Fruit fly (Drosophila melanogaster) whole organism, embryonic: Measurements from ENCODE around the gene CG34331.
A peak's percentile ranks its signal among the peaks of the same experiment; 100 is the strongest.

ENCODE experiments used
- Adf1 ChIP-seq: fragments of 200-800 bp; sonication (Bioruptor generic); IDR thresholded peaks from 2 replicates; pipeline ENCODE4 v1.3.6; 2022; ENCODE audit warnings: missing biosample characterization, missing genetic modification characterization
- Aef1 ChIP-seq: fragments of 200-800 bp; sonication (Bioruptor generic); IDR thresholded peaks from 3 replicates; pipeline ENCODE4 v1.3.6; 2022; ENCODE audit warnings: missing biosample characterization, missing genetic modification characterization
- Atf-2 ChIP-seq: fragments of 200-800 bp; sonication (Bioruptor generic); optimal IDR thresholded peaks from 2 replicates; lab custom pipeline; 2016; ENCODE audit warnings: missing biosample characterization, missing genetic modification characterization
- C15 ChIP-seq: fragments of 200-800 bp; sonication (Bioruptor generic); IDR thresholded peaks from 3 replicates; pipeline ENCODE4 v1.3.6; 2022; ENCODE audit warnings: missing biosample characterization, missing genetic modification characterization
- CG10321 ChIP-seq: fragments of 200-800 bp; sonication (Bioruptor generic); IDR thresholded peaks from 2 replicates; pipeline ENCODE4 v1.3.6; 2022; ENCODE audit warnings: missing biosample characterization, missing genetic modification characterization
- CG13424 ChIP-seq: fragments of 200-800 bp; sonication (Bioruptor generic); optimal IDR thresholded peaks from 2 replicates; lab custom pipeline; 2019; ENCODE audit warnings: missing biosample characterization, mild to moderate bottlenecking, missing genetic modification characterization, moderate library complexity
- CG14860 ChIP-seq: fragments of 200-800 bp; sonication (Bioruptor generic); IDR thresholded peaks from 3 replicates; pipeline ENCODE4 v1.3.6; 2022; ENCODE audit warnings: missing biosample characterization, missing genetic modification characterization; ENCODE audit not compliant: partially characterized antibody
- CG15269 ChIP-seq: fragments of 200-800 bp; sonication (Bioruptor generic); optimal IDR thresholded peaks from 2 replicates; lab custom pipeline; 2018; ENCODE audit warnings: missing biosample characterization, mild to moderate bottlenecking, missing genetic modification characterization, moderate library complexity
- CG17385 ChIP-seq: fragments of 200-800 bp; sonication (Bioruptor generic); optimal IDR thresholded peaks from 3 replicates; lab custom pipeline; 2018; ENCODE audit warnings: missing biosample characterization, mild to moderate bottlenecking, missing genetic modification characterization
- CG17912 ChIP-seq: fragments of 200-800 bp; sonication (Bioruptor generic); optimal IDR thresholded peaks from 2 replicates; lab custom pipeline; 2018; ENCODE audit warnings: missing biosample characterization, mild to moderate bottlenecking, missing genetic modification characterization
- CG1832 ChIP-seq: fragments of 200-800 bp; sonication (Bioruptor generic); optimal IDR thresholded peaks from 2 replicates; lab custom pipeline; 2017; ENCODE audit warnings: missing biosample characterization, mild to moderate bottlenecking, missing genetic modification characterization, inconsistent platforms
- CG33557 ChIP-seq: fragments of 200-800 bp; sonication (Bioruptor generic); optimal IDR thresholded peaks from 2 replicates; lab custom pipeline; 2019; ENCODE audit warnings: missing biosample characterization, mild to moderate bottlenecking, missing genetic modification characterization, moderate library complexity
- CG34376 ChIP-seq: fragments of 200-800 bp; sonication (Bioruptor generic); optimal IDR thresholded peaks from 2 replicates; lab custom pipeline; 2018; ENCODE audit warnings: missing biosample characterization, mild to moderate bottlenecking, missing genetic modification characterization
- CG34422 ChIP-seq: fragments of 200-800 bp; sonication (Bioruptor generic); IDR thresholded peaks from 3 replicates; pipeline ENCODE4 v1.3.6; 2022; ENCODE audit warnings: missing biosample characterization, missing genetic modification characterization
- CG3838 ChIP-seq: fragments of 200-800 bp; sonication (Bioruptor generic); optimal IDR thresholded peaks from 3 replicates; lab custom pipeline; 2016; ENCODE audit warnings: missing biosample characterization, missing genetic modification characterization
- CG4360 ChIP-seq: fragments of 200-800 bp; sonication (Bioruptor generic); IDR thresholded peaks from 2 replicates; pipeline ENCODE4 v1.3.6; 2022; ENCODE audit warnings: missing biosample characterization, missing genetic modification characterization
- CG4854 ChIP-seq: fragments of 200-800 bp; sonication (Bioruptor generic); optimal IDR thresholded peaks from 2 replicates; lab custom pipeline; 2016; ENCODE audit warnings: missing biosample characterization, missing genetic modification characterization, inconsistent platforms
- CG8478 ChIP-seq: fragments of >200 bp; optimal IDR thresholded peaks from 2 replicates; lab custom pipeline; 2018
- Dip3 ChIP-seq: fragments of 200-800 bp; sonication (Bioruptor generic); optimal IDR thresholded peaks from 3 replicates; lab custom pipeline; 2016; ENCODE audit warnings: missing biosample characterization, missing genetic modification characterization
- Drgx ChIP-seq: fragments of 200-800 bp; sonication (Bioruptor generic); IDR thresholded peaks from 2 replicates; pipeline ENCODE4 v1.3.6; 2022; ENCODE audit warnings: missing biosample characterization, missing genetic modification characterization
- GATAe ChIP-seq: fragments of 200-800 bp; sonication (Bioruptor generic); conservative IDR thresholded peaks from 2 replicates; pipeline ENCODE4 v1.3.6; 2022; ENCODE audit warnings: missing biosample characterization, missing genetic modification characterization
- Hr39 ChIP-seq: fragments of >200 bp; optimal IDR thresholded peaks from 2 replicates; lab custom pipeline; 2017
- MBD-R2 ChIP-seq: fragments of 200-800 bp; sonication (Bioruptor generic); IDR thresholded peaks from 2 replicates; pipeline ENCODE4 v1.3.6; 2022; ENCODE audit warnings: missing biosample characterization, missing genetic modification characterization
- Med ChIP-seq: fragments of 200-800 bp; sonication (Bioruptor generic); peaks from one replicate; lab custom pipeline; 2016; ENCODE audit warnings: missing biosample characterization, missing genetic modification characterization, mild to moderate bottlenecking, inconsistent platforms, moderate library complexity
- Oli ChIP-seq: fragments of 200-800 bp; sonication (Bioruptor generic); optimal IDR thresholded peaks from 2 replicates; lab custom pipeline; 2018; ENCODE audit warnings: missing biosample characterization, mild to moderate bottlenecking, missing genetic modification characterization, moderate library complexity
- Pdp1 ChIP-seq, 2 experiments: fragments of 200-800 bp; sonication (Bioruptor generic); optimal IDR thresholded peaks; 3 replicates each; lab custom pipeline; 2016; ENCODE audit warnings: missing biosample characterization in 2 of 2, missing genetic modification characterization in 2 of 2, mild to moderate bottlenecking in 1 of 2, moderate library complexity in 1 of 2
- Stat92E ChIP-seq, 3 experiments: fragments of >200 bp in 2 of 3; fragments of 200-800 bp in 1 of 3; sonication (Bioruptor generic) in 1 of 3; optimal IDR thresholded peaks; 2 replicates each; lab custom pipeline; 2017 to 2019; ENCODE audit warnings: missing biosample characterization in 3 of 3, missing genetic modification characterization in 3 of 3, mild to moderate bottlenecking in 1 of 3, moderate library complexity in 1 of 3
- Trl ChIP-seq, 3 experiments: fragments of >200 bp in 2 of 3; fragments of 200-800 bp in 1 of 3; sonication (Bioruptor generic) in 1 of 3; optimal IDR thresholded peaks; 2 replicates in 1 of 3; 3 replicates in 2 of 3; lab custom pipeline; 2016 to 2017; ENCODE audit warnings: missing biosample characterization in 1 of 3, missing genetic modification characterization in 1 of 3
- Vsx1 ChIP-seq: fragments of 200-800 bp; sonication (Bioruptor generic); optimal IDR thresholded peaks from 2 replicates; lab custom pipeline; 2017; ENCODE audit warnings: missing biosample characterization, mild to moderate bottlenecking, missing genetic modification characterization, missing genetic modification reagents
- chinmo ChIP-seq: fragments of 200-800 bp; sonication (Bioruptor generic); IDR thresholded peaks from 4 replicates; pipeline ENCODE4 v1.3.6; 2022; ENCODE audit warnings: missing biosample characterization, missing genetic modification characterization; ENCODE audit not compliant: partially characterized antibody
- chm ChIP-seq: fragments of 200-800 bp; sonication (Bioruptor generic); IDR thresholded peaks from 2 replicates; pipeline ENCODE4 v1.3.6; 2022; ENCODE audit warnings: missing biosample characterization, missing genetic modification characterization
- da ChIP-seq: fragments of 200-800 bp; sonication (Bioruptor generic); optimal IDR thresholded peaks from 2 replicates; lab custom pipeline; 2016; ENCODE audit warnings: missing biosample characterization, missing genetic modification characterization
- dm ChIP-seq: fragments of 200-800 bp; sonication (Bioruptor generic); optimal IDR thresholded peaks from 3 replicates; lab custom pipeline; 2016; ENCODE audit warnings: missing biosample characterization, missing genetic modification characterization
- en ChIP-seq: fragments of 200-800 bp; sonication (Bioruptor generic); optimal IDR thresholded peaks from 2 replicates; lab custom pipeline; 2016; ENCODE audit warnings: missing biosample characterization, missing genetic modification characterization
- exex ChIP-seq: fragments of 200-800 bp; sonication (Bioruptor generic); optimal IDR thresholded peaks from 4 replicates; lab custom pipeline; 2018; ENCODE audit warnings: missing biosample characterization, mild to moderate bottlenecking, missing genetic modification characterization, moderate library complexity
- fu2 ChIP-seq: fragments of 200-800 bp; sonication (Bioruptor generic); optimal IDR thresholded peaks from 2 replicates; lab custom pipeline; 2016; ENCODE audit warnings: missing biosample characterization, missing genetic modification characterization
- grn ChIP-seq: fragments of 200-800 bp; sonication (Bioruptor generic); optimal IDR thresholded peaks from 3 replicates; lab custom pipeline; 2017; ENCODE audit warnings: missing biosample characterization, missing genetic modification characterization
- ind ChIP-seq: fragments of 200-800 bp; sonication (Bioruptor generic); optimal IDR thresholded peaks from 3 replicates; lab custom pipeline; 2016; ENCODE audit warnings: missing biosample characterization, missing genetic modification characterization
- insv ChIP-seq, 2 experiments: fragments of 200-800 bp; sonication (Bioruptor generic); optimal IDR thresholded peaks; 3 replicates each; lab custom pipeline; 2016 to 2018; ENCODE audit warnings: missing biosample characterization in 2 of 2, missing genetic modification characterization in 2 of 2
- lbe ChIP-seq: fragments of 200-800 bp; sonication (Bioruptor generic); optimal IDR thresholded peaks from 2 replicates; lab custom pipeline; 2016; ENCODE audit warnings: missing biosample characterization, mild to moderate bottlenecking, missing genetic modification characterization
- mirr ChIP-seq: fragments of 200-800 bp; sonication (Bioruptor generic); optimal IDR thresholded peaks from 3 replicates; lab custom pipeline; 2018; ENCODE audit warnings: missing biosample characterization, mild to moderate bottlenecking, missing genetic modification characterization
- nerfin-2 ChIP-seq: fragments of 200-800 bp; sonication (Bioruptor generic); IDR thresholded peaks from 2 replicates; pipeline ENCODE4 v1.3.6; 2022; ENCODE audit warnings: missing biosample characterization, missing genetic modification characterization; ENCODE audit not compliant: partially characterized antibody
- nom ChIP-seq: fragments of 200-800 bp; sonication (Bioruptor generic); optimal IDR thresholded peaks from 2 replicates; lab custom pipeline; 2017; ENCODE audit warnings: missing biosample characterization, missing genetic modification characterization, mild to moderate bottlenecking, moderate library complexity, missing genetic modification reagents
- oc ChIP-seq: fragments of 200-800 bp; sonication (Bioruptor generic); optimal IDR thresholded peaks from 2 replicates; lab custom pipeline; 2018; ENCODE audit warnings: missing biosample characterization, mild to moderate bottlenecking, missing genetic modification characterization, moderate library complexity
- org-1 ChIP-seq: fragments of 200-800 bp; sonication (Bioruptor generic); optimal IDR thresholded peaks from 2 replicates; lab custom pipeline; 2017; ENCODE audit warnings: missing biosample characterization, missing genetic modification characterization
- prd ChIP-seq, 3 experiments: fragments of >200 bp in 2 of 3; fragments of 200-800 bp in 1 of 3; sonication (Bioruptor generic) in 1 of 3; optimal IDR thresholded peaks in 2 of 3; IDR thresholded peaks in 1 of 3; 2 replicates in 2 of 3; 3 replicates in 1 of 3; pipeline versions ENCODE4 v1.3.6 to Lab custom; 2017 to 2022; ENCODE audit warnings: missing biosample characterization in 1 of 3, missing genetic modification characterization in 1 of 3
- sd ChIP-seq: fragments of 200-800 bp; sonication (Bioruptor generic); optimal IDR thresholded peaks from 3 replicates; lab custom pipeline; 2018; ENCODE audit warnings: missing biosample characterization, mild to moderate bottlenecking, missing genetic modification characterization, moderate library complexity
- trem ChIP-seq: fragments of 200-800 bp; optimal IDR thresholded peaks from 3 replicates; lab custom pipeline; 2019; ENCODE audit warnings: missing biosample characterization, mild to moderate bottlenecking, missing genetic modification characterization, moderate library complexity
- twi ChIP-seq: fragments of 200-800 bp; optimal IDR thresholded peaks from 2 replicates; lab custom pipeline; 2019; ENCODE audit warnings: missing biosample characterization, mild to moderate bottlenecking, missing genetic modification characterization, moderate library complexity
- yki ChIP-seq: fragments of >200 bp; optimal IDR thresholded peaks from 3 replicates; lab custom pipeline; 2018
- zen2 ChIP-seq: fragments of 200-800 bp; sonication (Bioruptor generic); IDR thresholded peaks from 3 replicates; pipeline ENCODE4 v1.3.6; 2022; ENCODE audit warnings: missing biosample characterization, missing genetic modification characterization; ENCODE audit not compliant: partially characterized antibody

The CG34331 gene

DNA sequence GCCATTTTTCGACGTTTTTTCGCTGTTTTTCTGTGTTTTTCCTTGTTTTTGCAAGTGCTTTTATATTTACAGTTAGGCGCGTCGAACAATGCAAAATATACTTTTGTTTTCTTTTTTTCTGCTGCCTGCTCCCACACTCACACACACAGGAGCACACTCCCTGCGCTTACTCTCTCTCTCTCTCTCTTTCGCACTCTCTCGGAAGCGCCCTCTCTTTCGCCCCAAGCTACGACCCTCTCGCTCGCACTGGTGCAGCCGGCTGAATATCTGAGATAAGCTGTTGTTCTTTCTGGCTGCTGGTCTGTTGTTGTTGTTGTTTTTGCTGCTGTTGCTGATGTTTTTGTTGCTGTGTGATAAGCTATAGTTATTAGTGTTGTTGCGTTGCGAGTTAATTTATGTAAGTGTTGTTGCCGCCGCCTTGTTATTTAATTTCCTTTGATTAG, 36.7 kb downstream of the CG34331 start:
- peak; percentile 71 for TF ChIP-seq CG10321 (GFP tag; lab: Robert Waterston, UW)
- TF ChIP-seq twi (tag; lab: Kevin White, UChicago) = no peak
- TF ChIP-seq CG34422 = peak; percentile 72; the same call in 2 of the 3 replicates
- TF ChIP-seq Med (GFP tag; lab: Kevin White, UChicago) = peak; percentile 31
- TF ChIP-seq grn (GFP tag; lab: Kevin White, UChicago) = peak; percentile 71
- no peak for TF ChIP-seq Oli (tag; lab: Kevin White, UChicago)
- TF ChIP-seq CG13424 (tag; lab: Kevin White, UChicago) = no peak
- TF ChIP-seq en = no peak
- TF ChIP-seq exex (tag; lab: Kevin White, UChicago) = peak; percentile 47
- TF ChIP-seq Drgx (GFP tag; lab: Robert Waterston, UW) = peak; percentile 53; the same call in 1 of the 2 replicates
- TF ChIP-seq Aef1 (GFP tag; lab: Robert Waterston, UW) = peak; percentile 71
- no peak for TF ChIP-seq CG17385 (GFP tag; lab: Kevin White, UChicago)
- peak; percentile 21 for TF ChIP-seq lbe (GFP tag; lab: Kevin White, UChicago)
- no peak for TF ChIP-seq Atf-2 (GFP tag; lab: Kevin White, UChicago)
- peak; percentile 46 for TF ChIP-seq CG34376
- no peak for TF ChIP-seq MBD-R2
- TF ChIP-seq Adf1 (GFP tag; lab: Robert Waterston, UW) = peak; percentile 8; the same call in 1 of the 2 replicates
- no peak for TF ChIP-seq C15
- no peak for TF ChIP-seq fu2 (GFP tag; lab: Kevin White, UChicago)
- TF ChIP-seq Pdp1 (GFP tag; optimal IDR thresholded peaks at IDR 0.05; lab: Kevin White, UChicago) = peak in 1 of 2 experiments; percentile 87
- peak; percentile 73 to 86 for TF ChIP-seq Trl (optimal IDR thresholded peaks at IDR 0.05; lab: Kevin White, UChicago)
- no peak for TF ChIP-seq Trl (GFP tag; optimal IDR thresholded peaks at IDR 0.05; lab: Kevin White, UChicago)
- TF ChIP-seq nom (GFP tag; lab: Kevin White, UChicago) = peak; percentile 50
- TF ChIP-seq Stat92E (GFP tag; optimal IDR thresholded peaks at IDR 0.05; lab: Kevin White, UChicago) = peak in 1 of 3 experiments; percentile 73
- no peak for TF ChIP-seq da (GFP tag; lab: Kevin White, UChicago)
- TF ChIP-seq oc (tag; lab: Kevin White, UChicago) = peak; percentile 45
- TF ChIP-seq Vsx1 (GFP tag; lab: Kevin White, UChicago) = peak; percentile 0
- no peak for TF ChIP-seq Hr39
- TF ChIP-seq CG33557 (GFP tag; lab: Kevin White, UChicago) = no peak
- TF ChIP-seq mirr (GFP tag; lab: Kevin White, UChicago) = peak; percentile 25
- 0 out of 4 replicates have a peak, but pooled peaks have one; percentile 51 for TF ChIP-seq chinmo
- TF ChIP-seq sd (tag; lab: Kevin White, UChicago) = peak; percentile 7
- TF ChIP-seq CG3838 (GFP tag; lab: Kevin White, UChicago) = no peak
- TF ChIP-seq nerfin-2 (GFP tag; lab: Robert Waterston, UW) = no peak
- TF ChIP-seq CG4360 = peak; percentile 94
- TF ChIP-seq CG8478 (lab: Kevin White, UChicago) = peak; percentile 79
- TF ChIP-seq yki (lab: Kevin White, UChicago) = peak; percentile 23
- peak; percentile 94 for TF ChIP-seq CG1832 (GFP tag; lab: Kevin White, UChicago)
- peak; percentile 67 for TF ChIP-seq GATAe (GFP tag; lab: Robert Waterston, UW)
- no peak for TF ChIP-seq CG4854 (GFP tag; lab: Kevin White, UChicago)
- TF ChIP-seq, all 482 proteins: peak for 24

DNA sequence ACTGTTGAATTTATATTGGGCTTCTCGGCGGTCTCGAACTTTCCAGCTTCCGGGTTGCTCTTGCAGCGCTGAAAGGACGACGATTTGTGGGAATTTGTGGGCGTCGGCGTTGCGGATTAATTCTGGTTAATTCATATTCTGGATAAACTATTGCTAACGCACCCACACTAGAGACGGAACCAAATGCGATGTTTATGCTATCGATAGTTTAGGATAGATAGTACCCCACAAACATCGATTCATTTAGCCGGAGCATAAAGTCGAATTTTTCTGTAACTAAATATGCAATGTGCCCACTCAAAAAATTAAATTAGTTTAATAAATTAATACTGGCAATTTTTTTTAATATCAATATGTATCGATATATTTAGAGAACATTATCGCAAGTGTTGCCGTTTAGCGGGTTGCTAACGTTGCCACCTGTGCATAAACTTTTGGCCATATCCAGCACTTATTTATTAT, 37.5 kb downstream of the CG34331 start, which contains the start of gene Rab35:
Gene Rab35, minus strand, starts transcription at position 194 of the 462 bp plus-strand sequence.
- no peak for TF ChIP-seq insv (GFP tag; optimal IDR thresholded peaks at IDR 0.05; lab: Kevin White, UChicago)
- TF ChIP-seq chm (GFP tag; lab: Robert Waterston, UW) = no peak
- no peak for TF ChIP-seq dm (GFP tag; lab: Kevin White, UChicago)
- no peak for TF ChIP-seq org-1 (GFP tag; lab: Kevin White, UChicago)
- no peak for TF ChIP-seq prd (optimal IDR thresholded peaks at IDR 0.05; lab: Kevin White, UChicago)
- TF ChIP-seq prd (GFP tag; IDR thresholded peaks at IDR 0.05; lab: Robert Waterston, UW) = peak; percentile 38; the same call in 1 of the 3 replicates
- TF ChIP-seq Dip3 (GFP tag; lab: Kevin White, UChicago) = peak; percentile 2
- TF ChIP-seq CG15269 (tag; lab: Kevin White, UChicago) = no peak
- TF ChIP-seq CG14860 = peak; percentile 93
- peak; percentile 65 for TF ChIP-seq trem (tag; lab: Kevin White, UChicago)
- TF ChIP-seq lbe (GFP tag; lab: Kevin White, UChicago) = no peak
- TF ChIP-seq zen2 (GFP tag; lab: Robert Waterston, UW) = peak; percentile 90
- TF ChIP-seq CG17912 (GFP tag; lab: Kevin White, UChicago) = no peak
- peak; percentile 21 for TF ChIP-seq ind (GFP tag; lab: Kevin White, UChicago)
